Fruit fly (Drosophila melanogaster) Kc167 (cell line): ENCODE results near the gene Prx3.

Source experiments
- Myc ChIP-seq: fragments of >200 bp; optimal IDR thresholded peaks from 2 replicates; lab custom pipeline; 2017; ENCODE audit warnings: missing external identifiers
- Sin3A ChIP-seq: fragments of >200 bp; optimal IDR thresholded peaks from 2 replicates; lab custom pipeline; 2018; ENCODE audit warnings: missing external identifiers
- h ChIP-seq: fragments of >200 bp; optimal IDR thresholded peaks from 3 replicates; lab custom pipeline; 2018; ENCODE audit warnings: missing external identifiers
- insv ChIP-seq: fragments of >200 bp; optimal IDR thresholded peaks from 3 replicates; lab custom pipeline; 2018; ENCODE audit warnings: missing external identifiers
- ttk ChIP-seq: sonication (Bioruptor generic); optimal IDR thresholded peaks from 2 replicates; lab custom pipeline; 2017; ENCODE audit warnings: missing external identifiers

- TF ChIP-seq Myc (lab: Kevin White, UChicago) (no peak), Sin3A (lab: Kevin White, UChicago) (no peak), ttk (lab: Kevin White, UChicago) (no peak), h (lab: Kevin White, UChicago) (no peak), insv (lab: Kevin White, UChicago) (no peak)
Measured at dm6 chr3R:17591831-17592230, 45.5 kb upstream of the Prx3 start.
